Fruit fly (Drosophila melanogaster) whole organism, embryonic: ENCODE results near the gene smo.

Source experiments
- CG10431 ChIP-seq: fragments of 200-800 bp; sonication (Bioruptor generic); optimal IDR thresholded peaks from 3 replicates; lab custom pipeline; 2018; ENCODE audit warnings: missing biosample characterization, mild to moderate bottlenecking, missing genetic modification characterization
- CG10565 ChIP-seq: fragments of 200-800 bp; sonication (Bioruptor generic); optimal IDR thresholded peaks from 3 replicates; lab custom pipeline; 2016; ENCODE audit warnings: missing biosample characterization, mild to moderate bottlenecking, missing genetic modification characterization
- CG11085 ChIP-seq: fragments of 200-800 bp; sonication (Bioruptor generic); IDR thresholded peaks from 2 replicates; pipeline ENCODE4 v1.3.6; 2022; ENCODE audit warnings: missing biosample characterization, missing genetic modification characterization
- CG13296 ChIP-seq: fragments of 200-800 bp; sonication (Bioruptor generic); optimal IDR thresholded peaks from 3 replicates; lab custom pipeline; 2018; ENCODE audit warnings: missing biosample characterization, mild to moderate bottlenecking, missing genetic modification characterization
- CG1529 ChIP-seq: fragments of 200-800 bp; sonication (Bioruptor generic); optimal IDR thresholded peaks from 3 replicates; lab custom pipeline; 2018; ENCODE audit warnings: missing biosample characterization, missing genetic modification characterization
- CG15601 ChIP-seq: fragments of 200-800 bp; sonication (Bioruptor generic); optimal IDR thresholded peaks from 3 replicates; lab custom pipeline; 2019; ENCODE audit warnings: missing biosample characterization, mild to moderate bottlenecking, missing genetic modification characterization, moderate library complexity
- CG17359 ChIP-seq: fragments of 200-800 bp; sonication (Bioruptor generic); optimal IDR thresholded peaks from 3 replicates; lab custom pipeline; 2018; ENCODE audit warnings: missing biosample characterization, mild to moderate bottlenecking, missing genetic modification characterization, moderate library complexity
- CG17829 ChIP-seq: fragments of 200-800 bp; optimal IDR thresholded peaks from 2 replicates; lab custom pipeline; 2019; ENCODE audit warnings: missing biosample characterization, mild to moderate bottlenecking, missing genetic modification characterization, moderate library complexity
- CG1792 ChIP-seq: fragments of 200-800 bp; sonication (Bioruptor generic); optimal IDR thresholded peaks from 2 replicates; lab custom pipeline; 2016; ENCODE audit warnings: missing biosample characterization, missing genetic modification characterization
- CG18599 ChIP-seq: fragments of 200-800 bp; sonication (Bioruptor generic); optimal IDR thresholded peaks from 3 replicates; lab custom pipeline; 2017; ENCODE audit warnings: missing biosample characterization, missing genetic modification characterization, mild to moderate bottlenecking, moderate library complexity, missing genetic modification reagents
- CG2199 ChIP-seq: fragments of 200-800 bp; sonication (Bioruptor generic); IDR thresholded peaks from 3 replicates; pipeline ENCODE4 v1.3.6; 2022; ENCODE audit warnings: missing biosample characterization, missing genetic modification characterization
- CG31441 ChIP-seq: fragments of 200-800 bp; sonication (Bioruptor generic); IDR thresholded peaks from 2 replicates; pipeline ENCODE4 v1.3.6; 2022; ENCODE audit warnings: missing biosample characterization, missing genetic modification characterization
- CG32767 ChIP-seq: fragments of 200-800 bp; sonication (Bioruptor generic); IDR thresholded peaks from 2 replicates; pipeline ENCODE4 v1.3.6; 2022; ENCODE audit warnings: missing biosample characterization, missing genetic modification characterization
- CG8290 ChIP-seq, 3 experiments: fragments of 200-800 bp; sonication (Bioruptor generic); optimal IDR thresholded peaks; 2 replicates each; lab custom pipeline; 2016 to 2019; ENCODE audit warnings: missing biosample characterization in 3 of 3, missing genetic modification characterization in 3 of 3, mild to moderate bottlenecking in 2 of 3, moderate library complexity in 1 of 3
- CG8478 ChIP-seq: fragments of >200 bp; optimal IDR thresholded peaks from 2 replicates; lab custom pipeline; 2018
- CG8765 ChIP-seq: fragments of 200-800 bp; sonication (Bioruptor generic); IDR thresholded peaks from 2 replicates; pipeline ENCODE4 v1.3.6; 2022; ENCODE audit warnings: missing biosample characterization, missing genetic modification characterization
- CoRest ChIP-seq: fragments of 200-800 bp; sonication (Bioruptor generic); optimal IDR thresholded peaks from 3 replicates; lab custom pipeline; 2018; ENCODE audit warnings: missing biosample characterization, mild to moderate bottlenecking, missing genetic modification characterization, moderate library complexity
- CrebB ChIP-seq: fragments of 200-800 bp; sonication (Bioruptor generic); optimal IDR thresholded peaks from 3 replicates; lab custom pipeline; 2018; ENCODE audit warnings: missing biosample characterization, mild to moderate bottlenecking, missing genetic modification characterization
- Dek ChIP-seq: fragments of 200-800 bp; sonication (Bioruptor generic); optimal IDR thresholded peaks from 3 replicates; lab custom pipeline; 2019; ENCODE audit warnings: missing biosample characterization, mild to moderate bottlenecking, missing genetic modification characterization, moderate library complexity
- Dref ChIP-seq: fragments of 200-800 bp; sonication (Bioruptor generic); IDR thresholded peaks from 2 replicates; pipeline ENCODE4 v1.3.6; 2022; ENCODE audit warnings: missing biosample characterization, missing genetic modification characterization
- Max ChIP-seq: fragments of 200-800 bp; sonication (Bioruptor generic); optimal IDR thresholded peaks from 2 replicates; lab custom pipeline; 2016; ENCODE audit warnings: missing biosample characterization, mild to moderate bottlenecking, missing genetic modification characterization
- Mes4 ChIP-seq: fragments of 200-800 bp; sonication (Bioruptor generic); optimal IDR thresholded peaks from 2 replicates; lab custom pipeline; 2016; ENCODE audit warnings: missing biosample characterization, missing genetic modification characterization
- Poxn ChIP-seq: fragments of 200-800 bp; sonication (Bioruptor generic); IDR thresholded peaks from 2 replicates; pipeline ENCODE4 v1.3.6; 2022; ENCODE audit warnings: missing biosample characterization, missing genetic modification characterization
- al ChIP-seq: fragments of 200-800 bp; sonication (Bioruptor generic); IDR thresholded peaks from 2 replicates; pipeline ENCODE4 v1.3.6; 2022; ENCODE audit warnings: missing biosample characterization, missing genetic modification characterization
- ase ChIP-seq: fragments of 200-800 bp; sonication (Bioruptor generic); IDR thresholded peaks from 3 replicates; pipeline ENCODE4 v1.3.6; 2022; ENCODE audit warnings: missing biosample characterization, missing genetic modification characterization
- ash1 ChIP-seq: fragments of 200-800 bp; sonication (Bioruptor generic); optimal IDR thresholded peaks from 2 replicates; lab custom pipeline; 2018; ENCODE audit warnings: missing biosample characterization, mild to moderate bottlenecking, missing genetic modification characterization
- bab2 ChIP-seq: fragments of 200-800 bp; sonication (Bioruptor generic); optimal IDR thresholded peaks from 2 replicates; lab custom pipeline; 2016; ENCODE audit warnings: missing biosample characterization, missing genetic modification characterization
- cato ChIP-seq: fragments of 200-800 bp; sonication (Bioruptor generic); optimal IDR thresholded peaks from 2 replicates; lab custom pipeline; 2016; ENCODE audit warnings: missing biosample characterization, missing genetic modification characterization, borderline replicate concordance
- chinmo ChIP-seq: fragments of 200-800 bp; sonication (Bioruptor generic); IDR thresholded peaks from 4 replicates; pipeline ENCODE4 v1.3.6; 2022; ENCODE audit warnings: missing biosample characterization, missing genetic modification characterization; ENCODE audit not compliant: partially characterized antibody
- dm ChIP-seq: fragments of 200-800 bp; sonication (Bioruptor generic); optimal IDR thresholded peaks from 3 replicates; lab custom pipeline; 2016; ENCODE audit warnings: missing biosample characterization, missing genetic modification characterization
- dysf ChIP-seq: fragments of 200-800 bp; sonication (Bioruptor generic); IDR thresholded peaks from 3 replicates; pipeline ENCODE4 v1.3.6; 2022; ENCODE audit warnings: missing biosample characterization, missing genetic modification characterization
- eve ChIP-seq, 2 experiments: fragments of >200 bp; optimal IDR thresholded peaks; 2 replicates each; lab custom pipeline; 2017; ENCODE audit warnings: missing biosample characterization in 2 of 2, missing genetic modification characterization in 2 of 2
- eyg ChIP-seq: fragments of 200-800 bp; sonication (Bioruptor generic); optimal IDR thresholded peaks from 3 replicates; lab custom pipeline; 2016; ENCODE audit warnings: missing biosample characterization, missing genetic modification characterization
- fd64A ChIP-seq: fragments of 200-800 bp; sonication (Bioruptor generic); optimal IDR thresholded peaks from 3 replicates; lab custom pipeline; 2018; ENCODE audit warnings: missing biosample characterization, mild to moderate bottlenecking, missing genetic modification characterization
- fu2 ChIP-seq: fragments of 200-800 bp; sonication (Bioruptor generic); optimal IDR thresholded peaks from 2 replicates; lab custom pipeline; 2016; ENCODE audit warnings: missing biosample characterization, missing genetic modification characterization
- gcm ChIP-seq: fragments of 200-800 bp; sonication (Bioruptor generic); optimal IDR thresholded peaks from 2 replicates; lab custom pipeline; 2019; ENCODE audit warnings: missing biosample characterization, mild to moderate bottlenecking, missing genetic modification characterization, moderate library complexity
- grau ChIP-seq: fragments of 200-800 bp; optimal IDR thresholded peaks from 3 replicates; lab custom pipeline; 2019; ENCODE audit warnings: missing biosample characterization, mild to moderate bottlenecking, missing genetic modification characterization, moderate library complexity
- gro ChIP-seq: fragments of 200-800 bp; sonication (Bioruptor generic); optimal IDR thresholded peaks from 2 replicates; lab custom pipeline; 2016; ENCODE audit warnings: missing biosample characterization, missing genetic modification characterization
- hkb ChIP-seq, 2 experiments: fragments of 200-800 bp in 1 of 2; fragments of >200 bp in 1 of 2; sonication (Bioruptor generic) in 1 of 2; IDR thresholded peaks in 1 of 2; optimal IDR thresholded peaks in 1 of 2; 2 replicates each; pipeline versions ENCODE4 v1.3.6 to Lab custom; 2017 to 2022; ENCODE audit warnings: missing biosample characterization in 1 of 2, missing genetic modification characterization in 1 of 2
- nerfin-2 ChIP-seq: fragments of 200-800 bp; sonication (Bioruptor generic); IDR thresholded peaks from 2 replicates; pipeline ENCODE4 v1.3.6; 2022; ENCODE audit warnings: missing biosample characterization, missing genetic modification characterization; ENCODE audit not compliant: partially characterized antibody
- otp ChIP-seq: fragments of 200-800 bp; sonication (Bioruptor generic); IDR thresholded peaks from 3 replicates; pipeline ENCODE4, ENCODE4 v1.3.6; 2022; ENCODE audit warnings: missing biosample characterization, missing genetic modification characterization
- pfk ChIP-seq: fragments of 200-800 bp; sonication (Bioruptor generic); optimal IDR thresholded peaks from 2 replicates; lab custom pipeline; 2018; ENCODE audit warnings: missing biosample characterization, mild to moderate bottlenecking, missing genetic modification characterization, moderate library complexity
- pho ChIP-seq: fragments of 200-800 bp; sonication (Bioruptor generic); optimal IDR thresholded peaks from 2 replicates; lab custom pipeline; 2016; ENCODE audit warnings: missing biosample characterization, missing genetic modification characterization
- run ChIP-seq: fragments of 200-800 bp; sonication (Bioruptor generic); optimal IDR thresholded peaks from 3 replicates; lab custom pipeline; 2018; ENCODE audit warnings: missing biosample characterization, mild to moderate bottlenecking, missing genetic modification characterization
- slbo ChIP-seq: fragments of 200-800 bp; sonication (Bioruptor generic); IDR thresholded peaks from 2 replicates; pipeline ENCODE4 v1.3.6; 2022; ENCODE audit warnings: missing biosample characterization, missing genetic modification characterization
- toy ChIP-seq: fragments of 200-800 bp; sonication (Bioruptor generic); IDR thresholded peaks from 2 replicates; pipeline ENCODE4 v1.3.6; 2022; ENCODE audit warnings: missing biosample characterization, missing genetic modification characterization
- trh ChIP-seq: fragments of 200-800 bp; sonication (Bioruptor generic); optimal IDR thresholded peaks from 2 replicates; lab custom pipeline; 2016; ENCODE audit warnings: missing biosample characterization, missing genetic modification characterization
- usp ChIP-seq: fragments of >200 bp; optimal IDR thresholded peaks from 2 replicates; lab custom pipeline; 2017; ENCODE audit warnings: missing biosample characterization, missing genetic modification characterization

smo gene

DNA sequence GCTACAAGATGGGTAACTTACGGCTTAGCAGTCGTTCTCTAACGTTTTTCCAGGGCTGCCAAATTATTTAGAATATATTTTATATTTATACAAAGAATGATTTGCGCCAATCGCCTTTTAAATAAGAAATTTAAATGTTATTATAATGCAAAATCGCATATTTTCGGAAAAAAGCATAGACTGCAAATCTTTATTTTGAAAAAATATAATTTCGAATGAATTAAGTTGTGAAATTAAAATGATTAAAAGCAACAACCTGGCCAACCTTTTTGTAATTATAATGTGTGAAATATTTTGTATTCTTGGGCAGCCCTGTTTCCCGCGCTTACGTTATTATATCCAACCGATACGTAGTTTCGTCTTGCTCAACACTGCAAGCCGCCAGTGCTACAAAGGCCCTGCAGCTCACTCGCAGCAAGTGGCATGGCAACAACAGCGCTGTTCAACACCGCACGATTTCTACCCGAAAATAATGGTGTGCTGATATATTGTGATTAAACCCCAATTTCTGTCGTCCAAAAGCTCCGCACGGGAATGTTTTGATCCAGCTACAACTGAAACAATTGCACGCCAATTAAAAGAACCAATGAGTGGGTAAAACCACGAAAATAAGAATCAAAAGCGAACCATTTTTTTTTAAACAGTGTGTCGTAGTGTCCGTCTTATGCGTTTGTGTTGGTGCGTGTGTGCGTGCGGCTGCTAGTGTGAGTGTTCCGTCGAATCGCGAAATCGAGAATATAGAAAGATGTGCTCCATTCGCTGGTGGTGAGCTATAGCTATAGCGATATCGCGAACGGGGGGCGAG is 20.3 kb downstream of the smo start, which contains the start of gene Pi3K21B (continued):
- peak; percentile 84 for TF ChIP-seq CG13296 (GFP tag; lab: Kevin White, UChicago)
- peak; percentile 86 for TF ChIP-seq CG8290 (GFP tag; optimal IDR thresholded peaks at IDR 0.05; lab: Kevin White, UChicago)
- peak in 1 of 2 experiments; percentile 96 for TF ChIP-seq CG8290 (tag; optimal IDR thresholded peaks at IDR 0.05; lab: Kevin White, UChicago)
- peak; percentile 96 for TF ChIP-seq slbo (GFP tag; lab: Robert Waterston, UW)
- TF ChIP-seq gro (GFP tag; lab: Kevin White, UChicago), result peak; percentile 91
- peak; percentile 88 for TF ChIP-seq Max (GFP tag; lab: Kevin White, UChicago)
- TF ChIP-seq CG2199 (GFP tag; lab: Robert Waterston, UW), result no peak
- TF ChIP-seq dm (GFP tag; lab: Kevin White, UChicago), result peak; percentile 91
- TF ChIP-seq grau (tag; lab: Kevin White, UChicago), result peak; percentile 90
- peak; percentile 90 for TF ChIP-seq pho (GFP tag; lab: Kevin White, UChicago)
- TF ChIP-seq eyg (GFP tag; lab: Kevin White, UChicago), result peak; percentile 78
- TF ChIP-seq CG17829, result peak; percentile 89
- TF ChIP-seq dysf, result peak; percentile 89
- TF ChIP-seq CrebB (tag; lab: Kevin White, UChicago), result peak; percentile 66
- TF ChIP-seq gcm (GFP tag; lab: Kevin White, UChicago), result peak; percentile 74
- TF ChIP-seq Mes4 (GFP tag; lab: Kevin White, UChicago), result peak; percentile 80
- TF ChIP-seq bab2 (GFP tag; lab: Kevin White, UChicago), result peak; percentile 96
- TF ChIP-seq CG10431 (GFP tag; lab: Kevin White, UChicago), result peak; percentile 78
- peak; percentile 84 for TF ChIP-seq cato (GFP tag; lab: Kevin White, UChicago)
- TF ChIP-seq hkb (optimal IDR thresholded peaks at IDR 0.05; lab: Kevin White, UChicago), result peak; percentile 40
- peak; percentile 82 for TF ChIP-seq hkb (GFP tag; IDR thresholded peaks at IDR 0.05; lab: Robert Waterston, UW)
- peak; percentile 78 for TF ChIP-seq CG8478 (lab: Kevin White, UChicago)
- peak; percentile 87 for TF ChIP-seq CG31441 (GFP tag; lab: Robert Waterston, UW)
- peak; percentile 90 for TF ChIP-seq CG1792 (GFP tag; lab: Kevin White, UChicago)
- peak; percentile 78 for TF ChIP-seq trh
- TF ChIP-seq run (tag; lab: Kevin White, UChicago), result peak; percentile 67
- TF ChIP-seq eve (GFP tag; optimal IDR thresholded peaks at IDR 0.05; lab: Kevin White, UChicago), result no peak
- TF ChIP-seq CG10565 (GFP tag; lab: Kevin White, UChicago), result peak; percentile 77
- peak; percentile 43 for TF ChIP-seq Dref (GFP tag; lab: Robert Waterston, UW)
- TF ChIP-seq CG32767 (GFP tag; lab: Robert Waterston, UW), result peak; percentile 72; the same call in 1 of the 2 replicates
- TF ChIP-seq CG17359 (tag; lab: Kevin White, UChicago), result peak; percentile 87
- TF ChIP-seq CG8765 (GFP tag; lab: Robert Waterston, UW), result peak; percentile 59
- peak; percentile 76 for TF ChIP-seq CG1529
- TF ChIP-seq CG15601 (tag; lab: Kevin White, UChicago), result peak; percentile 87
- TF ChIP-seq nerfin-2 (GFP tag; lab: Robert Waterston, UW), result no peak
- 0 out of 2 replicates have a peak, but pooled peaks have one; percentile 43 for TF ChIP-seq toy (GFP tag; lab: Robert Waterston, UW)
- TF ChIP-seq Dek (tag; lab: Kevin White, UChicago), result peak; percentile 91
- TF ChIP-seq usp, result no peak
- TF ChIP-seq al, result peak; percentile 77
- TF ChIP-seq CG18599 (GFP tag; lab: Kevin White, UChicago), result peak; percentile 92
- peak; percentile 60; the same call in 1 of the 2 replicates for TF ChIP-seq Poxn (GFP tag; lab: Robert Waterston, UW)
- peak; percentile 95 for TF ChIP-seq CoRest (tag; lab: Kevin White, UChicago)
- TF ChIP-seq otp (GFP tag; lab: Robert Waterston, UW), result peak; percentile 84
- TF ChIP-seq pfk (GFP tag; lab: Kevin White, UChicago), result peak; percentile 55
- TF ChIP-seq CG11085 (GFP tag; lab: Robert Waterston, UW), result peak; percentile 54; the same call in 1 of the 2 replicates
- 0 out of 4 replicates have a peak, but pooled peaks have one; percentile 70 for TF ChIP-seq chinmo (GFP tag; lab: Robert Waterston, UW)
- no peak for TF ChIP-seq fd64A (GFP tag; lab: Kevin White, UChicago)
- peak; percentile 69 for TF ChIP-seq ash1
- TF ChIP-seq fu2 (GFP tag; lab: Kevin White, UChicago), result peak; percentile 93
- TF ChIP-seq ase (GFP tag; lab: Robert Waterston, UW), result peak; percentile 76
